Fruit fly (Drosophila melanogaster): Measurements from ENCODE around the gene GCC185.

GCC185 gene

dm6 chr3R:11992934-11993670 lies 17.5 kb upstream of the GCC185 start, which contains the start of gene mfas (continued):
- TF ChIP-seq gro (GFP tag; optimal IDR thresholded peaks at IDR 0.05) (peak; percentile 31), sens (GFP tag) (peak; percentile 66), ara (GFP tag; IDR thresholded peaks at IDR 0.05) (0 out of 2 replicates have a peak, but pooled peaks have one; percentile 6), sc (optimal IDR thresholded peaks at IDR 0.05) (no peak), sc (GFP tag; optimal IDR thresholded peaks at IDR 0.05) (peak; percentile 15), Sox102F (GFP tag; optimal IDR thresholded peaks at IDR 0.05) (peak; percentile 14), onecut (GFP tag; IDR thresholded peaks at IDR 0.05) (peak; percentile 19; the same call in 1 of the 2 replicates), CG8388 (GFP tag; optimal IDR thresholded peaks at IDR 0.05) (no peak), CG11504 (tag; optimal IDR thresholded peaks at IDR 0.05) (peak; percentile 39), bowl (GFP tag; IDR thresholded peaks at IDR 0.05) (no peak), CG6765 (GFP tag; optimal IDR thresholded peaks at IDR 0.05) (no peak), Asciz (GFP tag; optimal IDR thresholded peaks at IDR 0.05) (peak; percentile 42), CG8290 (GFP tag; optimal IDR thresholded peaks at IDR 0.05) (no peak), CG8290 (tag; optimal IDR thresholded peaks at IDR 0.05) (peak in 1 of 2 experiments; percentile 42), nom (GFP tag; optimal IDR thresholded peaks at IDR 0.05) (peak; percentile 23), CG2120 (GFP tag; optimal IDR thresholded peaks at IDR 0.05) (no peak), Trl (optimal IDR thresholded peaks at IDR 0.05) (peak; percentile 39 to 44), Trl (GFP tag; optimal IDR thresholded peaks at IDR 0.05) (no peak), CG18262 (tag; optimal IDR thresholded peaks at IDR 0.05) (peak; percentile 2), CG14441 (GFP tag; IDR thresholded peaks at IDR 0.05) (no peak), Jarid2 (GFP tag; optimal IDR thresholded peaks at IDR 0.05) (peak; percentile 86), twi (tag; optimal IDR thresholded peaks at IDR 0.05) (no peak), CG10431 (GFP tag; optimal IDR thresholded peaks at IDR 0.05) (peak; percentile 20), CG1024 (GFP tag; IDR thresholded peaks at IDR 0.05) (peak; percentile 19; the same call in 1 of the 2 replicates), CG17359 (tag; optimal IDR thresholded peaks at IDR 0.05) (peak; percentile 34), caup (GFP tag; optimal IDR thresholded peaks at IDR 0.05; ENCODE audit: severe bottlenecking) (peak; percentile 23), Dbx (GFP tag; IDR thresholded peaks at IDR 0.05) (peak; percentile 12; the same call in 1 of the 3 replicates), CG4328 (GFP tag; optimal IDR thresholded peaks at IDR 0.05) (no peak), seq (GFP tag; IDR thresholded peaks at IDR 0.05) (0 out of 2 replicates have a peak, but pooled peaks have one; percentile 9), kni (GFP tag; optimal IDR thresholded peaks at IDR 0.05) (peak; percentile 39), CG7987 (GFP tag; optimal IDR thresholded peaks at IDR 0.05) (peak; percentile 27), ci (GFP tag; IDR thresholded peaks at IDR 0.05) (peak; percentile 54; the same call in 1 of the 3 replicates), CG12219 (GFP tag; optimal IDR thresholded peaks at IDR 0.05) (peak; percentile 7), tin (GFP tag; optimal IDR thresholded peaks at IDR 0.05) (no peak), CG6813 (GFP tag; optimal IDR thresholded peaks at IDR 0.05) (peak; percentile 54), Gug (GFP tag; IDR thresholded peaks at IDR 0.05) (no peak), CG11247 (GFP tag; IDR thresholded peaks at IDR 0.05) (no peak), Meics (GFP tag; optimal IDR thresholded peaks at IDR 0.05) (no peak), CG17802 (tag; optimal IDR thresholded peaks at IDR 0.05) (no peak), CG33557 (GFP tag; optimal IDR thresholded peaks at IDR 0.05) (peak; percentile 41), CG1602 (GFP tag; optimal IDR thresholded peaks at IDR 0.05) (no peak), dysf (GFP tag; IDR thresholded peaks at IDR 0.05) (no peak), D19B (GFP tag; optimal IDR thresholded peaks at IDR 0.05) (no peak), pfk (GFP tag; optimal IDR thresholded peaks at IDR 0.05) (peak; percentile 10), HLH54F (GFP tag; optimal IDR thresholded peaks at IDR 0.05) (no peak), chinmo (GFP tag; IDR thresholded peaks at IDR 0.05; ENCODE audit: partially characterized antibody) (peak; percentile 81; the same call in 2 of the 4 replicates), unpg (GFP tag; optimal IDR thresholded peaks at IDR 0.05) (peak; percentile 25), trh (GFP tag; optimal IDR thresholded peaks at IDR 0.05) (no peak), CHES-1-like (GFP tag; optimal IDR thresholded peaks at IDR 0.05) (peak; percentile 6), zen (tag; optimal IDR thresholded peaks at IDR 0.05) (no peak)

All from whole organism, embryonic.